Worm (Caenorhabditis elegans) whole organism, late embryonic: ENCODE measurements around the gene ufd-1.

ENCODE experiments used
- lim-6 ChIP-seq: sonication (generic microtip); optimal IDR thresholded peaks from 2 replicates; lab custom pipeline; 2016; ENCODE audit warnings: missing genetic modification characterization, missing compliant biosample characterization
- madf-2 ChIP-seq: sonication (generic microtip); optimal IDR thresholded peaks from 2 replicates; lab custom pipeline; 2017; ENCODE audit warnings: missing genetic modification characterization, missing compliant biosample characterization
- nhr-11 ChIP-seq: fragments of 150-350 bp; optimal IDR thresholded peaks from 2 replicates; lab custom pipeline; 2014; ENCODE audit warnings: missing biosample characterization, missing genetic modification characterization
- pqm-1 ChIP-seq: sonication (generic microtip); optimal IDR thresholded peaks from 2 replicates; lab custom pipeline; 2016; ENCODE audit warnings: missing genetic modification characterization, missing compliant biosample characterization

DNA sequence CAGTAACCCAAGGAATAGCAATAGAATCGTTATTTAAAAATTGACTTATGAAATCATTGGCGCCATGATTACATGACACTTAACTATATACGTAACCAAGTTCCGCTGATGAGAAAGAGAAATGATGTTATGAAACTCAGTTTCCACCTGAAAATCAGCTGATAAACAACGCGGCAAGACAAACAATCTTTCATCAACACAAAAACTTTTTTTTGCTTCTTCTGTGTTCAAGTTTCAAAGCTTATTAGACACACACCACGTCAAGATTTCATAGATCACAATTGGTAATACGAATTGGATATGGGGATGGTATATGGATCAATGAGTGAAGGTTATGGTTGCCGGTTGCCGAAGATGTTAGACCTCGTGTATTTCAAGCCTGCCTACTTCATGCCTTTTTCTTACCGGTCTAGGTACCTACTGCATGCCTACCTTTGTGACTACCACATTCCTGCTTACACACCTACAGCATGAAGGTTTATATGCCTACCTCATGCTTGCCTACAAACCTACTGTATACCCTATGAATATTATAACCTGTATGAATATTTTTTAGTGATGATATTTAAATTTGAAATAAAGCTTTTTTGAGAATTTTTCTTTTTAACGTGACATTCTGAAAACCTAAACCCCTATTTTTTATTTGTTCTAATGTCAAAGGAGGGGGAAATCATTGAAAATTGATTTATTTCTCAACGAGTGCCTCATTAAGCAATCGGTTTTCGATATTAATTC is 6.4 kb upstream of the ufd-1 start, which contains the start of the genes F19B6.10 and wht-5:
- TF ChIP-seq nhr-11 (tag; lab: Kevin White, UChicago), result no peak
- TF ChIP-seq pqm-1 (tag; lab: Kevin White, UChicago), result no peak
- TF ChIP-seq madf-2 (tag; lab: Kevin White, UChicago), result no peak
- no peak for TF ChIP-seq lim-6 (tag; lab: Kevin White, UChicago)
